Fruit fly (Drosophila melanogaster): ENCODE results near the gene CG18284.

Gene CG18284

DNA sequence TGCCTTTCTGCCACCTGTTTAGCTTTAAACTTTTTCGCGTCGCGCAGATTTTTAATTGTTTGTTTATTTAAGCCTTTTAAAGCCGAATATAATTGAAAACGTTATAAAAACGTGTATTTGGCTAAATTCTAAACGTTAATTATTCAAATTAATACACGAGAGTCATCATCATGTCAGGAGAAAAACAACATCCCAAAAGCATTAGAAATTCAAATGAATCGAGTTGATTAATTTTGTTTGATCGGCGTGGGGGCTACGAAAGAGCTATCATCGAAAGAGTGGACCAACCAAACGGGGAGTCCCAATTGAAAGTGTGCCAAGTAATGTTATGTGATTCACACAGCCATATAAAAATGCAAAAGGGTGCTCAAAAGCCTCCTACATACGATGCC lies 44.0 kb downstream of the CG18284 start:
- TF ChIP-seq noc (tag; optimal IDR thresholded peaks at IDR 0.05) = no peak

DNA sequence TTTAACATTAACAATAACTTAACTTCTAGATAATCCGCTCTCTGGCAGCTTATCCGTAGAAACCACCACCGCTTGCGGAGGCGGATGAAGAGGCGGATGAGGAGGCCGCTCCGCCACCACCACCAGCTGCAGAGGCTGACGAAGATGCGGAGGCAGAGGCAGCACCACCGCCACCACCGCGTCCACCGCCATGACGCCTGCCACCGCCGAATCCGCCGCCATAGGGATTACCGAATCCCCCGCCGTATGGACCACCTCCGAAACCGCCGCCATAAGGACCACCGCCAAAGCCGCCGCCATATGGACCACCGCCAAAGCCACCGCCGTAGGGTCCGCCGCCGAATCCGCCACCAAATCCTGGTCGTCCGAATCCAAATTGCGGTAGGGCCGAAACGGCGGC lies 45.0 kb downstream of the CG18284 start:
- no peak for TF ChIP-seq noc (tag; optimal IDR thresholded peaks at IDR 0.05)

DNA sequence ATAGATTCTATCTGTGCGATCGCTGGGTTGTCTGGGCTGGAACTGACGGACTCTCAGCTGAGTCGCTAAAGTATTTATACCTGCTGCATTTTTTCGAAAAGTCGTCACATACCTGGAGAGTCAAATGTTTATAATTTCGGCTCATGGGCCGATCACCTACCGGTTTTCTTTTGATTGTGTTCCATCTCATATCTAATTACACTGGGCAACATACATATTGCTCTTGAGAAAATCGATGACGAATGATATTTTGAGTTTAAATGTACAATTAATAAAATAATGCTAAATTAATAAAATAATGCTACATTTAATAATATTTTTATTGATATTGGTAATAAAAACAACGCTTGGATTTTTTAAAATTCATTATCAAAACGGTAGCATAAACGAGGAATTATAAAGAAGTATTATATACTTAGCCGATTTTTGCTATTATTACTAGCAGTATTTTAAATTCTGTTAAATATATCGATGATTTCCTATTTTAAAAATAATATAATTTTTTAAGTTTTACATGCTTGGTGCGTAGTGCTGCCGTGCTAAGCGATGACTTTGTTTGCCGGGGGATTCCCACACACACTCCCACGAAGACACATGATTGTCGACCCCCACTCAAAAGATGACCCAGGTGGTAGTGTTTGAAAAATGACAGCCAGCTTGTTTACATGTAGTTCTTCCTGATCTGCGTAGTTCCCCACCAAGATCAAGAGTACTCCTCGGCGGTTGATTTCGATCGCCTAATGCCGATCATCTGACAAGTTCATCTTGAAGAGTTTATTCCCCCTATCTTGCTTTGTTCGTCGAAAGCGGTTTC lies 45.7 kb downstream of the CG18284 start, which contains the start of gene CG7294:
TSS of gene CG7294 (minus strand) at position 51 of the 814 bp plus-strand sequence.
- no peak for TF ChIP-seq noc (tag; optimal IDR thresholded peaks at IDR 0.05)

DNA sequence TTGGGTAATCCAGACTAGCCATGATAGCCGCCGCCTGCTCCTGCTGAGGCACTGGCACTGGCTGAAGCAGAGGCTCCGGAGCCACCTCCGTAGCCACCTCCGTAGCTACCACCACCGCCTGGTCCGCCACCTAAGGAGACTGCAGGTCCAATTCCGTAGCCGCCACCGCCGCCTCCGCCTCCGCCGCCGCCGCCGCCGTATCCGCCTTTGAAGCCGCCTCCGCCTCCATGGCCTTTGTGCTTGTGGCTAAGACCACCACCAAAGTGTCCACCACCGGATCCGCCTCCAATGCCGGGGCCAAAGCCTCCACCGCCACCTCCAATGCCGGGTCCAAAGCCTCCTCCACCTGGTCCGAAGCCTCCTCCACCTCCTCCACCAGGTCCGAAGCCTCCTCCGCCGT lies 49.2 kb downstream of the CG18284 start:
- no peak for TF ChIP-seq noc (tag; optimal IDR thresholded peaks at IDR 0.05)

DNA sequence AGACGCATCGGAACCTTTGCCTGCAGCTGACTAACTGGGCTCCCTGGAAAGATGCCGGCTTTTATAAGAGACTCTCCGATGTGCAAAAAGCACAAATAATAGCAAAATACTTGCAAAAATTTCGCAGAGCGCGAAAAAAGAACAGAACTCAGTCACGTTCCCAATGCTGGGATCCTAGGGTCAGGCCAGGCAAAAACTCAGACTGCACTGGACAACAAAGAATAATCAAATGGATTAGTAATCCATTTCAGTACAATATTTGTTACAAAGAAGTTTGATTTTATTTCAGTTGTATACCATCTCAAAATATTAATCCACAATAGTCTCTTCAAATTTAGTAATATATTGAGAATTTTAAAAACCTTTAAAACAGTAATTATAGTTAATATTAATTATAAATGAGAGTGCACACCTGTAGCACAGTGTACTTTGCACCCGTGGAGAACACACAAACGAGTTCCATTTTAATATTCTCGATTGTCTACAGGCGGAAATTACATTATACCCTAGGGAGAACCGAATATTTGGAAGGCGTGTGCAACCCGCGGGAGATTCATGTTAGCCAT lies 50.4 kb downstream of the CG18284 start, which contains the start of gene CG17108:
TSS of gene CG17108 (minus strand) at position 51 of the 566 bp plus-strand sequence.
- TF ChIP-seq noc (tag; optimal IDR thresholded peaks at IDR 0.05) = no peak
